Worm (Caenorhabditis elegans): Measurements from ENCODE around the gene C02C6.14.

The C02C6.14 gene

ce11 chrX:15585144-15585543 lies 47.7 kb downstream of the C02C6.14 start:
- TF ChIP-seq snpc-4 (GFP tag; optimal IDR thresholded peaks at IDR 0.05) (no peak), snpc-4 (tag; optimal IDR thresholded peaks at IDR 0.05) (peak in 2 of 4 experiments; percentile 83 to 85), snpc-1.1 (tag; optimal IDR thresholded peaks at IDR 0.05; ENCODE audit: insufficient read depth) (peak; percentile 14), snpc-3.4 (tag; optimal IDR thresholded peaks at IDR 0.05) (no peak), dox-1 (GFP tag; IDR thresholded peaks at IDR 0.05) (no peak)

DNA sequence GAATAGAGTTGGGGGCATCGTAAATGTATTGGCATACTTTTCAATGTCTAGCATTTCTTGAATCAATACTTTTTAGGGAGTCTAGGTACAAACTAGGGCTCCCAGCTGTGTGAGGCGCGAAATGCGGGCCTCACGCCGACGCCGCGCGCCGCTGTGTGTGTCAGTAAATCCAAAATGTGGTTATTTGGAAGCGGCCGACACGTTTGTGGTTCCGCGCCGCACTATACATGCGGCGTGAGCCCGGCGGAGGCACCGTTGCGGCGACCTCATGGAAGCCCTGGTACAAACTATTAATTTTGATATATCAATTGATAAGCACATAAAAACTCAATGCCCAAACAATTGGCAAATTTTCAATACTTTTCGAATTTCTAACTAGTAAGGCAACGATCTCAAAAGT lies 48.7 kb downstream of the C02C6.14 start:
- TF ChIP-seq snpc-4 (GFP tag; optimal IDR thresholded peaks at IDR 0.05) = no peak
- TF ChIP-seq snpc-4 (tag; optimal IDR thresholded peaks at IDR 0.05) = peak in 2 of 4 experiments; percentile 69 to 71
- TF ChIP-seq athp-1 (tag; optimal IDR thresholded peaks at IDR 0.05) = no peak
- peak; percentile 49; the same call in 1 of the 2 replicates for TF ChIP-seq zfh-2 (GFP tag; conservative IDR thresholded peaks at IDR 0.05)
- 0 out of 2 replicates have a peak, but pooled peaks have one; percentile 20 for TF ChIP-seq hmg-1.2 (GFP tag; IDR thresholded peaks at IDR 0.05)

All from whole organism, young adult.